Worm (Caenorhabditis elegans) whole organism, early embryonic: ENCODE results near the gene Y53F4B.14.

Source experiments
- B0310.2 ChIP-seq: sonication (generic microtip); optimal IDR thresholded peaks from 2 replicates; lab custom pipeline; 2016; ENCODE audit warnings: mild to moderate bottlenecking, missing genetic modification characterization, missing compliant biosample characterization
- ama-1 ChIP-seq: fragments of 150-350 bp; optimal IDR thresholded peaks from 2 replicates; lab custom pipeline; 2014
- tra-4 ChIP-seq: sonication (generic microtip); optimal IDR thresholded peaks from 2 replicates; lab custom pipeline; 2017; ENCODE audit warnings: missing genetic modification characterization, missing compliant biosample characterization

ce11 chrII:15042310-15042709 is 4.5 kb downstream of the Y53F4B.14 start:
- no peak for TF ChIP-seq tra-4
- TF ChIP-seq ama-1 (lab: Kevin White, UChicago): no peak
- TF ChIP-seq B0310.2 (tag; lab: Kevin White, UChicago): no peak
